Worm (Caenorhabditis elegans) whole organism, mixed stage, embryonic: ENCODE data around the gene gmps-1.

ENCODE experiments used
- M03D4.4 ChIP-seq: sonication (generic microtip); optimal IDR thresholded peaks from 2 replicates; lab custom pipeline; 2017; ENCODE audit warnings: mild to moderate bottlenecking, missing genetic modification characterization, missing compliant biosample characterization
- bed-3 ChIP-seq: fragments of 200-800 bp; sonication (Bioruptor generic); optimal IDR thresholded peaks from 3 replicates; lab custom pipeline; 2018; ENCODE audit warnings: mild to moderate bottlenecking, missing genetic modification characterization, moderate library complexity, missing compliant biosample characterization
- blmp-1 ChIP-seq: fragments of 150-350 bp; optimal IDR thresholded peaks from 2 replicates; lab custom pipeline; 2014; ENCODE audit warnings: missing biosample characterization, missing genetic modification characterization
- ceh-39 ChIP-seq: fragments of 150-350 bp; optimal IDR thresholded peaks from 2 replicates; lab custom pipeline; 2014; ENCODE audit warnings: missing biosample characterization, missing genetic modification characterization
- ceh-43 ChIP-seq: fragments of 200-800 bp; sonication (Bioruptor generic); optimal IDR thresholded peaks from 2 replicates; lab custom pipeline; 2018; ENCODE audit warnings: mild to moderate bottlenecking, missing genetic modification characterization, moderate library complexity, missing compliant biosample characterization
- ceh-83 ChIP-seq: fragments of 200-800 bp; sonication (Bioruptor generic); optimal IDR thresholded peaks from 2 replicates; lab custom pipeline; 2018; ENCODE audit warnings: mild to moderate bottlenecking, missing genetic modification characterization, missing compliant biosample characterization
- ces-1 ChIP-seq: fragments of 150-350 bp; optimal IDR thresholded peaks from 2 replicates; lab custom pipeline; 2014; ENCODE audit warnings: missing biosample characterization, missing genetic modification reagents, missing genetic modification characterization
- cnd-1 ChIP-seq: fragments of 200-800 bp; sonication (Bioruptor generic); optimal IDR thresholded peaks from 2 replicates; lab custom pipeline; 2018; ENCODE audit warnings: mild to moderate bottlenecking, missing genetic modification characterization, missing compliant biosample characterization
- drap-1 ChIP-seq: fragments of 200-800 bp; sonication (Bioruptor generic); optimal IDR thresholded peaks from 3 replicates; lab custom pipeline; 2018; ENCODE audit warnings: mild to moderate bottlenecking, missing genetic modification characterization, missing compliant biosample characterization
- elt-1 ChIP-seq: sonication (generic microtip); optimal IDR thresholded peaks from 2 replicates; lab custom pipeline; 2017; ENCODE audit warnings: missing genetic modification characterization, mild to moderate bottlenecking, missing compliant biosample characterization, antibody characterized with exemption, moderate library complexity, borderline replicate concordance; ENCODE audit not compliant: insufficient read depth
- elt-3 ChIP-seq: fragments of 150-350 bp; optimal IDR thresholded peaks from 2 replicates; lab custom pipeline; 2014; ENCODE audit warnings: missing biosample characterization, missing genetic modification characterization
- flh-1 ChIP-seq: fragments of 200-800 bp; sonication (Bioruptor generic); optimal IDR thresholded peaks from 2 replicates; lab custom pipeline; 2018; ENCODE audit warnings: mild to moderate bottlenecking, missing genetic modification characterization, moderate library complexity, missing compliant biosample characterization
- ham-2 ChIP-seq: fragments of 200-800 bp; sonication (Bioruptor generic); optimal IDR thresholded peaks from 2 replicates; lab custom pipeline; 2018; ENCODE audit warnings: mild to moderate bottlenecking, missing genetic modification characterization, missing compliant biosample characterization
- hlh-1 ChIP-seq: fragments of 150-350 bp; optimal IDR thresholded peaks from 2 replicates; lab custom pipeline; 2014; ENCODE audit warnings: missing biosample characterization, missing genetic modification reagents, missing genetic modification characterization
- lin-13 ChIP-seq: fragments of 150-350 bp; optimal IDR thresholded peaks from 2 replicates; lab custom pipeline; 2014; ENCODE audit warnings: missing biosample characterization, missing genetic modification characterization
- lin-32 ChIP-seq: fragments of 200-800 bp; sonication (Bioruptor generic); optimal IDR thresholded peaks from 2 replicates; lab custom pipeline; 2018; ENCODE audit warnings: mild to moderate bottlenecking, missing genetic modification characterization, missing compliant biosample characterization
- lsy-2 ChIP-seq: fragments of 150-350 bp; optimal IDR thresholded peaks from 2 replicates; lab custom pipeline; 2014; ENCODE audit warnings: missing biosample characterization, missing genetic modification characterization
- mab-5 ChIP-seq: fragments of 150-350 bp; optimal IDR thresholded peaks from 2 replicates; lab custom pipeline; 2014; ENCODE audit warnings: missing biosample characterization, missing genetic modification characterization
- mep-1 ChIP-seq: fragments of 150-350 bp; optimal IDR thresholded peaks from 2 replicates; lab custom pipeline; 2017; ENCODE audit warnings: missing biosample characterization, missing genetic modification reagents, missing genetic modification characterization, inconsistent platforms
- mls-2 ChIP-seq: sonication (generic microtip); optimal IDR thresholded peaks from 2 replicates; lab custom pipeline; 2016; ENCODE audit warnings: mild to moderate bottlenecking, missing genetic modification characterization, moderate library complexity, missing compliant biosample characterization
- nhr-12 ChIP-seq: fragments of 150-350 bp; optimal IDR thresholded peaks from 2 replicates; lab custom pipeline; 2014; ENCODE audit warnings: missing biosample characterization, missing genetic modification characterization
- nhr-28 ChIP-seq: fragments of 150-350 bp; optimal IDR thresholded peaks from 2 replicates; lab custom pipeline; 2014; ENCODE audit warnings: missing biosample characterization, missing genetic modification characterization
- nhr-76 ChIP-seq: sonication (generic microtip); optimal IDR thresholded peaks from 2 replicates; lab custom pipeline; 2017; ENCODE audit warnings: missing biosample characterization, missing genetic modification characterization
- pha-4 ChIP-seq: fragments of 150-350 bp; optimal IDR thresholded peaks from 2 replicates; lab custom pipeline; 2018; ENCODE audit warnings: missing biosample characterization, missing genetic modification reagents, missing genetic modification characterization
- sem-2 ChIP-seq: fragments of 200-800 bp; sonication (Bioruptor generic); optimal IDR thresholded peaks from 2 replicates; lab custom pipeline; 2018; ENCODE audit warnings: mild to moderate bottlenecking, missing genetic modification characterization, missing compliant biosample characterization
- snpc-4 ChIP-seq: fragments of 150-350 bp; optimal IDR thresholded peaks from 2 replicates; lab custom pipeline; 2014; ENCODE audit warnings: missing biosample characterization, missing genetic modification characterization
- sptf-1 ChIP-seq: sonication (generic microtip); optimal IDR thresholded peaks from 2 replicates; lab custom pipeline; 2017; ENCODE audit warnings: mild to moderate bottlenecking, missing genetic modification characterization, moderate library complexity, missing compliant biosample characterization
- tbx-8 ChIP-seq: fragments of 200-800 bp; sonication (Bioruptor generic); optimal IDR thresholded peaks from 2 replicates; lab custom pipeline; 2018; ENCODE audit warnings: mild to moderate bottlenecking, missing genetic modification characterization, moderate library complexity, missing compliant biosample characterization
- unc-120 ChIP-seq: sonication (generic microtip); optimal IDR thresholded peaks from 2 replicates; lab custom pipeline; 2017; ENCODE audit warnings: missing genetic modification characterization, missing compliant biosample characterization; ENCODE audit not compliant: poor library complexity, severe bottlenecking
- unc-39 ChIP-seq: fragments of 150-350 bp; optimal IDR thresholded peaks from 2 replicates; lab custom pipeline; 2014; ENCODE audit warnings: missing biosample characterization, missing genetic modification characterization
- unc-62 ChIP-seq: fragments of 150-350 bp; optimal IDR thresholded peaks from 2 replicates; lab custom pipeline; 2014; ENCODE audit warnings: missing biosample characterization, missing genetic modification reagents, missing genetic modification characterization
- zip-8 ChIP-seq: fragments of 150-350 bp; optimal IDR thresholded peaks from 2 replicates; lab custom pipeline; 2014; ENCODE audit warnings: missing biosample characterization, missing genetic modification characterization
- ztf-11 ChIP-seq: fragments of 150-350 bp; optimal IDR thresholded peaks from 2 replicates; lab custom pipeline; 2014; ENCODE audit warnings: missing biosample characterization, missing genetic modification characterization

The gmps-1 gene

DNA sequence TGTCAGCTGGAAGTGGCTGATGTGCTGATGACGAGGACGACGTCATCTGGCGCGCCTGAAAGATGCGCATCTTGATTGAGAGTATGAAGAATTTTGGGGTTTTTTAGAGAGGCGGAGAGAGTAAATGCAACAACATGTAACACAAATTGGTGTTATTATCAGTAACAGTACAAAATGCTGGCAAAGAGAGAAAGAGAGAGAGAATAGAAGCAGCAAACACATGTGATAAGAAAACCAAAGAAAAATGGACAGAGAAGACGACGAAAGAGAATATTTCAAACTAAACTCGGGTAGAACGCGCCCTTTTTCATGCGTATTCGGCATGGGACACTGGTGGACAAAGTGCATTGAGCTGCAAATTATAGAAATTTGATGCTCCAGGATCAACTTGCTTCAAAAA is 7.7 kb downstream of the gmps-1 start, which contains the start of gene M106.3:
M106.3 (minus strand) TSS at position 70 of the 400 bp plus-strand sequence.
- TF ChIP-seq lin-32 (GFP tag; lab: Kevin White, UChicago) (no peak), elt-1 (tag; lab: Kevin White, UChicago) (no peak), flh-1 (GFP tag; lab: Kevin White, UChicago) (no peak), unc-39 (tag; lab: Kevin White, UChicago) (no peak), zip-8 (tag; lab: Kevin White, UChicago) (no peak), unc-62 (GFP tag; lab: Kevin White, UChicago) (no peak), cnd-1 (tag; lab: Kevin White, UChicago) (no peak), nhr-76 (no peak), nhr-28 (no peak), lin-13 (tag; lab: Kevin White, UChicago) (no peak), snpc-4 (tag; lab: Kevin White, UChicago) (no peak), mep-1 (tag; lab: Kevin White, UChicago) (no peak), ham-2 (GFP tag; lab: Kevin White, UChicago) (no peak), tbx-8 (GFP tag; lab: Kevin White, UChicago) (no peak), sptf-1 (tag; lab: Kevin White, UChicago) (no peak)

DNA sequence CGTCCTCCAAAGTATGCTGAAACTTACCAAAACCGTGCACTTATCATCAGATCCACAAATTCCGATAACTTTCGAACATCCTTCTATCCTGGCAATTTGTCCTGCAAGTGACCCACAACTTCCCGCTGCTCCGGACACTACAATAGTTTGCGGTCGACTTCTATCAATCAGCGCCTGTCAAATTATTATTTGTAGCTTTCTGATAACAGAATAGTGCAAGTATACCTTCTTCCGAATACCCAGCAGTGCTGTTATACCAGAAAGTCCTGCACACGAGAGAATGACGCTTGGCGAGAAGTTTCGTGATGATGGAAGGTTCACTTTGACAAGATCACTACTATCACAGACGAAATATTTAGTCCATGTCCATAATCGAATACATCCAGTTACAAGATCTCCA is 9.2 kb downstream of the gmps-1 start:
- TF ChIP-seq ceh-39 (tag; lab: Kevin White, UChicago) (no peak), unc-39 (tag; lab: Kevin White, UChicago) (no peak), snpc-4 (tag; lab: Kevin White, UChicago) (no peak), nhr-12 (no peak), ztf-11 (tag; lab: Kevin White, UChicago) (no peak), lin-32 (GFP tag; lab: Kevin White, UChicago) (no peak), unc-120 (tag; lab: Kevin White, UChicago) (no peak), nhr-76 (no peak), elt-1 (tag; lab: Kevin White, UChicago) (no peak), ceh-83 (GFP tag; lab: Kevin White, UChicago) (no peak), sem-2 (GFP tag; lab: Kevin White, UChicago) (no peak), tbx-8 (GFP tag; lab: Kevin White, UChicago) (no peak), hlh-1 (tag; lab: Kevin White, UChicago) (no peak), ham-2 (GFP tag; lab: Kevin White, UChicago) (no peak), blmp-1 (tag; lab: Kevin White, UChicago) (no peak), zip-8 (tag; lab: Kevin White, UChicago) (no peak), drap-1 (GFP tag; lab: Kevin White, UChicago) (no peak), mab-5 (tag; lab: Kevin White, UChicago) (no peak), ceh-43 (GFP tag; lab: Kevin White, UChicago) (no peak), sptf-1 (tag; lab: Kevin White, UChicago) (no peak)

ce11 chrII:10857077-10857476 is 11.4 kb downstream of the gmps-1 start, which contains the start of gene M106.7:
Gene M106.7, minus strand, starts transcription at chrII:10857177.
- TF ChIP-seq blmp-1 (tag; lab: Kevin White, UChicago): no peak
- no peak for TF ChIP-seq lin-13 (tag; lab: Kevin White, UChicago)
- no peak for TF ChIP-seq sptf-1 (tag; lab: Kevin White, UChicago)
- no peak for TF ChIP-seq pha-4 (tag; lab: Kevin White, UChicago)
- no peak for TF ChIP-seq unc-39 (tag; lab: Kevin White, UChicago)
- no peak for TF ChIP-seq mls-2
- no peak for TF ChIP-seq hlh-1 (tag; lab: Kevin White, UChicago)
- no peak for TF ChIP-seq elt-3 (tag; lab: Kevin White, UChicago)
- TF ChIP-seq bed-3 (GFP tag; lab: Kevin White, UChicago): no peak
- TF ChIP-seq M03D4.4: no peak
- no peak for TF ChIP-seq ceh-43 (GFP tag; lab: Kevin White, UChicago)
- TF ChIP-seq lsy-2 (tag; lab: Kevin White, UChicago): no peak
- TF ChIP-seq tbx-8 (GFP tag; lab: Kevin White, UChicago): no peak
- no peak for TF ChIP-seq ceh-39 (tag; lab: Kevin White, UChicago)
- TF ChIP-seq ham-2 (GFP tag; lab: Kevin White, UChicago): no peak

ce11 chrII:10852880-10853279 is 15.6 kb downstream of the gmps-1 start:
- no peak for TF ChIP-seq ceh-83 (GFP tag; lab: Kevin White, UChicago)
- TF ChIP-seq ces-1 (GFP tag; lab: Kevin White, UChicago): no peak
- TF ChIP-seq mep-1 (tag; lab: Kevin White, UChicago): no peak
- no peak for TF ChIP-seq elt-1 (tag; lab: Kevin White, UChicago)
- no peak for TF ChIP-seq bed-3 (GFP tag; lab: Kevin White, UChicago)
- no peak for TF ChIP-seq lin-13 (tag; lab: Kevin White, UChicago)
- TF ChIP-seq unc-39 (tag; lab: Kevin White, UChicago): no peak
- no peak for TF ChIP-seq sptf-1 (tag; lab: Kevin White, UChicago)
- TF ChIP-seq sem-2 (GFP tag; lab: Kevin White, UChicago): no peak
- no peak for TF ChIP-seq M03D4.4
- no peak for TF ChIP-seq zip-8 (tag; lab: Kevin White, UChicago)
- no peak for TF ChIP-seq nhr-12
- TF ChIP-seq unc-62 (GFP tag; lab: Kevin White, UChicago): no peak
- TF ChIP-seq snpc-4 (tag; lab: Kevin White, UChicago): no peak
- no peak for TF ChIP-seq ham-2 (GFP tag; lab: Kevin White, UChicago)
- TF ChIP-seq ceh-39 (tag; lab: Kevin White, UChicago): no peak
- no peak for TF ChIP-seq ceh-43 (GFP tag; lab: Kevin White, UChicago)
